Worm (Caenorhabditis elegans) whole organism, L3 larva: Measurements from ENCODE around the gene dkf-2.

Experiments
- ZK546.5 ChIP-seq: sonication (generic microtip); optimal IDR thresholded peaks from 2 replicates; lab custom pipeline; 2017; ENCODE audit warnings: missing biosample characterization, missing genetic modification characterization
- aly-2 ChIP-seq: fragments of 150-350 bp; optimal IDR thresholded peaks from 2 replicates; lab custom pipeline; 2014; ENCODE audit warnings: missing biosample characterization, missing genetic modification characterization
- ama-1 ChIP-seq: fragments of 150-350 bp; optimal IDR thresholded peaks from 2 replicates; lab custom pipeline; 2018
- ceh-16 ChIP-seq: sonication (generic microtip); optimal IDR thresholded peaks from 2 replicates; lab custom pipeline; 2017; ENCODE audit warnings: missing biosample characterization, missing genetic modification characterization
- ceh-28 ChIP-seq: fragments of 150-350 bp; optimal IDR thresholded peaks from 2 replicates; lab custom pipeline; 2014; ENCODE audit warnings: missing biosample characterization, missing genetic modification reagents, missing genetic modification characterization
- egl-27 ChIP-seq: sonication (generic microtip); optimal IDR thresholded peaks from 4 replicates; lab custom pipeline; 2017; ENCODE audit warnings: missing biosample characterization, missing genetic modification reagents, missing genetic modification characterization
- egl-5 ChIP-seq: fragments of 150-350 bp; optimal IDR thresholded peaks from 2 replicates; lab custom pipeline; 2017; ENCODE audit warnings: missing biosample characterization, missing genetic modification reagents, missing genetic modification characterization, inconsistent platforms
- elt-1 ChIP-seq: fragments of 150-350 bp; optimal IDR thresholded peaks from 2 replicates; lab custom pipeline; 2014; ENCODE audit warnings: missing biosample characterization, missing genetic modification characterization
- elt-2 ChIP-seq: sonication (generic microtip); optimal IDR thresholded peaks from 2 replicates; lab custom pipeline; 2016; ENCODE audit warnings: missing genetic modification reagents, mild to moderate bottlenecking, missing genetic modification characterization, missing compliant biosample characterization
- fkh-10 ChIP-seq: sonication (generic microtip); optimal IDR thresholded peaks from 2 replicates; lab custom pipeline; 2017; ENCODE audit warnings: missing biosample characterization, missing genetic modification reagents, missing genetic modification characterization
- hmg-11 ChIP-seq: sonication (generic microtip); optimal IDR thresholded peaks from 2 replicates; lab custom pipeline; 2016; ENCODE audit warnings: missing genetic modification characterization, missing compliant biosample characterization
- jun-1 ChIP-seq: fragments of 150-350 bp; optimal IDR thresholded peaks from 2 replicates; lab custom pipeline; 2014; ENCODE audit warnings: missing biosample characterization, missing genetic modification reagents, missing genetic modification characterization
- lin-39 ChIP-seq: fragments of 150-350 bp; optimal IDR thresholded peaks from 2 replicates; lab custom pipeline; 2018; ENCODE audit warnings: missing biosample characterization, missing genetic modification reagents, missing genetic modification characterization
- mdl-1 ChIP-seq: fragments of 150-350 bp; optimal IDR thresholded peaks from 2 replicates; lab custom pipeline; 2014; ENCODE audit warnings: missing biosample characterization, missing genetic modification characterization
- mml-1 ChIP-seq: fragments of 150-350 bp; sonication (generic microtip); optimal IDR thresholded peaks from 3 replicates; lab custom pipeline; 2014; ENCODE audit warnings: missing biosample characterization, missing genetic modification characterization
- nfya-1 ChIP-seq: sonication (generic microtip); optimal IDR thresholded peaks from 2 replicates; lab custom pipeline; 2017; ENCODE audit warnings: missing genetic modification characterization, mild to moderate bottlenecking, missing compliant biosample characterization, antibody characterized with exemption, moderate library complexity; ENCODE audit not compliant: insufficient read depth
- nhr-11 ChIP-seq: fragments of 150-350 bp; optimal IDR thresholded peaks from 2 replicates; lab custom pipeline; 2014; ENCODE audit warnings: missing biosample characterization, missing genetic modification characterization
- nhr-237 ChIP-seq: fragments of 150-350 bp; optimal IDR thresholded peaks from 2 replicates; lab custom pipeline; 2014; ENCODE audit warnings: missing biosample characterization, missing genetic modification characterization
- nhr-25 ChIP-seq: sonication (generic microtip); optimal IDR thresholded peaks from 2 replicates; lab custom pipeline; 2017; ENCODE audit warnings: missing biosample characterization, missing genetic modification characterization
- nhr-43 ChIP-seq: sonication (generic microtip); optimal IDR thresholded peaks from 2 replicates; lab custom pipeline; 2016; ENCODE audit warnings: mild to moderate bottlenecking, missing genetic modification characterization, missing compliant biosample characterization; ENCODE audit not compliant: poor library complexity, severe bottlenecking
- nhr-76 ChIP-seq: fragments of 150-350 bp; sonication (generic microtip); optimal IDR thresholded peaks from 5 replicates; lab custom pipeline; 2014; ENCODE audit warnings: missing biosample characterization, missing genetic modification characterization
- nhr-77 ChIP-seq: fragments of 150-350 bp; optimal IDR thresholded peaks from 2 replicates; lab custom pipeline; 2014; ENCODE audit warnings: missing biosample characterization, missing genetic modification characterization
- pqm-1 ChIP-seq: fragments of 150-350 bp; optimal IDR thresholded peaks from 2 replicates; lab custom pipeline; 2017; ENCODE audit warnings: missing biosample characterization, missing genetic modification characterization, inconsistent platforms
- sea-2 ChIP-seq: fragments of 150-350 bp; sonication (generic microtip); optimal IDR thresholded peaks from 4 replicates; lab custom pipeline; 2014; ENCODE audit warnings: missing biosample characterization, missing genetic modification reagents, missing genetic modification characterization
- tbx-2 ChIP-seq: sonication (generic microtip); optimal IDR thresholded peaks from 2 replicates; lab custom pipeline; 2016; ENCODE audit warnings: mild to moderate bottlenecking, missing genetic modification characterization, missing compliant biosample characterization
- unc-62 ChIP-seq: fragments of 150-350 bp; sonication (generic microtip); optimal IDR thresholded peaks from 4 replicates; lab custom pipeline; 2014; ENCODE audit warnings: missing biosample characterization, missing genetic modification reagents, missing genetic modification characterization
- zag-1 ChIP-seq: fragments of 150-350 bp; optimal IDR thresholded peaks from 2 replicates; lab custom pipeline; 2014; ENCODE audit warnings: missing biosample characterization, missing genetic modification characterization
- ztf-11 ChIP-seq: fragments of 150-350 bp; optimal IDR thresholded peaks from 2 replicates; lab custom pipeline; 2014; ENCODE audit warnings: missing biosample characterization, missing genetic modification characterization

dkf-2 gene

ce11 chrV:16812371-16812770 lies 64.9 kb downstream of the dkf-2 start:
- TF ChIP-seq nfya-1 (tag; lab: Kevin White, UChicago) (peak; percentile 99), elt-2 (tag; lab: Kevin White, UChicago) (no peak)

ce11 chrV:16814541-16815207 lies 67.3 kb downstream of the dkf-2 start:
- TF ChIP-seq elt-2 (tag; lab: Kevin White, UChicago) (peak; percentile 36), egl-5 (tag; lab: Kevin White, UChicago) (no peak), nfya-1 (tag; lab: Kevin White, UChicago) (peak; percentile 21), unc-62 (GFP tag; lab: Kevin White, UChicago) (peak; percentile 43)

- TF ChIP-seq hmg-11 (no peak), ceh-16 (tag; lab: Kevin White, UChicago) (no peak), nfya-1 (tag; lab: Kevin White, UChicago) (no peak), ama-1 (lab: Kevin White, UChicago) (no peak), nhr-237 (tag; lab: Kevin White, UChicago) (no peak), nhr-25 (no peak), egl-27 (no peak), ceh-28 (tag; lab: Kevin White, UChicago) (no peak), tbx-2 (tag; lab: Kevin White, UChicago) (no peak), aly-2 (no peak), zag-1 (tag; lab: Kevin White, UChicago) (no peak)
Measured at ce11 chrV:16815261-16815660, 67.8 kb downstream of the dkf-2 start, which contains the start of gene T20B3.1. T20B3.1 (plus strand) TSS chrV:16815561.

ce11 chrV:16816707-16817106 lies 69.3 kb downstream of the dkf-2 start:
- no peak for TF ChIP-seq nhr-76 (tag; lab: Kevin White, UChicago)
- TF ChIP-seq elt-2 (tag; lab: Kevin White, UChicago) = peak; percentile 88
- peak; percentile 80 for TF ChIP-seq pqm-1 (tag; lab: Kevin White, UChicago)

ce11 chrV:16821270-16821737 lies 73.9 kb downstream of the dkf-2 start, which contains the start of gene T20B3.14:
T20B3.14 (minus strand) TSS chrV:16821320.
- TF ChIP-seq lin-39 (tag; lab: Kevin White, UChicago) = peak; percentile 65
- TF ChIP-seq fkh-10 (GFP tag; lab: Kevin White, UChicago) = no peak
- TF ChIP-seq elt-1 (tag; lab: Kevin White, UChicago) = peak; percentile 1

- no peak for TF ChIP-seq mdl-1 (tag; lab: Kevin White, UChicago)
- TF ChIP-seq mml-1 (tag; lab: Kevin White, UChicago) = no peak
- no peak for TF ChIP-seq nhr-43
- no peak for TF ChIP-seq zag-1 (tag; lab: Kevin White, UChicago)
- TF ChIP-seq ceh-28 (tag; lab: Kevin White, UChicago) = no peak
Measured at ce11 chrV:16827485-16827884, 80.1 kb downstream of the dkf-2 start, which contains the start of gene srh-216. srh-216 (minus strand) TSS chrV:16827585.

- no peak for TF ChIP-seq hmg-11
- no peak for TF ChIP-seq unc-62 (GFP tag; lab: Kevin White, UChicago)
- TF ChIP-seq ztf-11 (tag; lab: Kevin White, UChicago) = no peak
- TF ChIP-seq nhr-11 = no peak
- no peak for TF ChIP-seq ZK546.5 (tag; lab: Kevin White, UChicago)
- no peak for TF ChIP-seq zag-1 (tag; lab: Kevin White, UChicago)
- TF ChIP-seq sea-2 (GFP tag; lab: Kevin White, UChicago) = no peak
- TF ChIP-seq nhr-237 (tag; lab: Kevin White, UChicago) = no peak
- no peak for TF ChIP-seq egl-5 (tag; lab: Kevin White, UChicago)
- no peak for TF ChIP-seq nhr-77 (tag; lab: Kevin White, UChicago)
- TF ChIP-seq jun-1 (tag; lab: Kevin White, UChicago) = no peak
Measured at ce11 chrV:16829396-16829795, 82.0 kb downstream of the dkf-2 start, which contains the start of gene srh-214. srh-214 (minus strand) TSS chrV:16829755.
